Fruit fly (Drosophila melanogaster) whole organism, embryonic: ENCODE results near the gene lilli.

Source experiments
- Asciz ChIP-seq: fragments of 200-800 bp; sonication (Bioruptor generic); optimal IDR thresholded peaks from 2 replicates; lab custom pipeline; 2017; ENCODE audit warnings: missing biosample characterization, mild to moderate bottlenecking, missing genetic modification characterization, missing genetic modification reagents
- Atf3 ChIP-seq: fragments of 200-800 bp; sonication (Bioruptor generic); optimal IDR thresholded peaks from 3 replicates; lab custom pipeline; 2016; ENCODE audit warnings: missing biosample characterization, missing genetic modification characterization
- B-H1 ChIP-seq: fragments of 200-800 bp; sonication (Bioruptor generic); IDR thresholded peaks from 3 replicates; pipeline ENCODE4 v1.3.6; 2022; ENCODE audit warnings: missing biosample characterization, missing genetic modification characterization
- CG10267 ChIP-seq: fragments of 200-800 bp; sonication (Bioruptor generic); optimal IDR thresholded peaks from 2 replicates; lab custom pipeline; 2018; ENCODE audit warnings: missing biosample characterization, mild to moderate bottlenecking, missing genetic modification characterization, moderate library complexity
- CG10543 ChIP-seq: fragments of 200-800 bp; sonication (Bioruptor generic); optimal IDR thresholded peaks from 3 replicates; lab custom pipeline; 2017; ENCODE audit warnings: missing biosample characterization, mild to moderate bottlenecking, missing genetic modification characterization, moderate library complexity
- CG10565 ChIP-seq: fragments of 200-800 bp; sonication (Bioruptor generic); optimal IDR thresholded peaks from 3 replicates; lab custom pipeline; 2016; ENCODE audit warnings: missing biosample characterization, mild to moderate bottlenecking, missing genetic modification characterization
- CG11247 ChIP-seq: fragments of 200-800 bp; sonication (Bioruptor generic); IDR thresholded peaks from 2 replicates; pipeline ENCODE4 v1.3.6; 2022; ENCODE audit warnings: missing biosample characterization, missing genetic modification characterization
- CG1233 ChIP-seq: fragments of 200-800 bp; sonication (Bioruptor generic); optimal IDR thresholded peaks from 4 replicates; lab custom pipeline; 2018; ENCODE audit warnings: missing biosample characterization, mild to moderate bottlenecking, missing genetic modification characterization
- CG13123 ChIP-seq: fragments of 200-800 bp; sonication (Bioruptor generic); optimal IDR thresholded peaks from 2 replicates; lab custom pipeline; 2016; ENCODE audit warnings: missing biosample characterization, missing genetic modification characterization
- CG14014 ChIP-seq: fragments of 200-800 bp; sonication (Bioruptor generic); IDR thresholded peaks from 2 replicates; pipeline ENCODE4 v1.3.6; 2022; ENCODE audit warnings: missing biosample characterization, missing genetic modification characterization
- CG15011 ChIP-seq: fragments of 200-800 bp; sonication (Bioruptor generic); optimal IDR thresholded peaks from 3 replicates; lab custom pipeline; 2018; ENCODE audit warnings: missing biosample characterization, mild to moderate bottlenecking, missing genetic modification characterization
- CG16863 ChIP-seq: fragments of 200-800 bp; sonication (Bioruptor generic); optimal IDR thresholded peaks from 3 replicates; lab custom pipeline; 2016; ENCODE audit warnings: missing biosample characterization, missing genetic modification characterization
- CG17612 ChIP-seq: fragments of 200-800 bp; sonication (Bioruptor generic); IDR thresholded peaks from 2 replicates; pipeline ENCODE4 v1.3.6; 2022; ENCODE audit warnings: missing biosample characterization, missing genetic modification characterization
- CG17829 ChIP-seq: fragments of 200-800 bp; optimal IDR thresholded peaks from 2 replicates; lab custom pipeline; 2019; ENCODE audit warnings: missing biosample characterization, mild to moderate bottlenecking, missing genetic modification characterization, moderate library complexity
- CG18262 ChIP-seq: fragments of 200-800 bp; optimal IDR thresholded peaks from 3 replicates; lab custom pipeline; 2019; ENCODE audit warnings: missing biosample characterization, mild to moderate bottlenecking, missing genetic modification characterization, moderate library complexity
- CG2678 ChIP-seq: fragments of 200-800 bp; sonication (Bioruptor generic); optimal IDR thresholded peaks from 3 replicates; lab custom pipeline; 2019; ENCODE audit warnings: missing biosample characterization, mild to moderate bottlenecking, missing genetic modification characterization, moderate library complexity
- CG31224 ChIP-seq: fragments of 200-800 bp; sonication (Bioruptor generic); IDR thresholded peaks from 2 replicates; pipeline ENCODE4 v1.3.6; 2022; ENCODE audit warnings: missing biosample characterization, missing genetic modification characterization
- CG3163 ChIP-seq: fragments of 200-800 bp; sonication (Bioruptor generic); optimal IDR thresholded peaks from 3 replicates; lab custom pipeline; 2016; ENCODE audit warnings: missing biosample characterization, missing genetic modification characterization
- CG43689 ChIP-seq: fragments of 200-800 bp; sonication (Bioruptor generic); IDR thresholded peaks from 2 replicates; pipeline ENCODE4 v1.3.6; 2022; ENCODE audit warnings: missing biosample characterization, missing genetic modification characterization
- CG4730 ChIP-seq: fragments of 200-800 bp; sonication (Bioruptor generic); IDR thresholded peaks from 2 replicates; pipeline ENCODE4 v1.3.6; 2022; ENCODE audit warnings: missing biosample characterization, missing genetic modification characterization
- CG6689 ChIP-seq: fragments of 200-800 bp; sonication (Bioruptor generic); IDR thresholded peaks from 2 replicates; pipeline ENCODE4 v1.3.6; 2022; ENCODE audit warnings: missing biosample characterization, missing genetic modification characterization
- CG6765 ChIP-seq: fragments of 200-800 bp; sonication (Bioruptor generic); optimal IDR thresholded peaks from 3 replicates; lab custom pipeline; 2017; ENCODE audit warnings: missing biosample characterization, mild to moderate bottlenecking, missing genetic modification characterization
- CG7271 ChIP-seq: fragments of 200-800 bp; sonication (Bioruptor generic); optimal IDR thresholded peaks from 2 replicates; lab custom pipeline; 2018; ENCODE audit warnings: missing biosample characterization, mild to moderate bottlenecking, missing genetic modification characterization, moderate library complexity
- CG7928 ChIP-seq: fragments of 200-800 bp; sonication (Bioruptor generic); optimal IDR thresholded peaks from 2 replicates; lab custom pipeline; 2017; ENCODE audit warnings: missing biosample characterization, mild to moderate bottlenecking, missing genetic modification characterization
- CG7987 ChIP-seq: fragments of 200-800 bp; sonication (Bioruptor generic); optimal IDR thresholded peaks from 2 replicates; lab custom pipeline; 2018; ENCODE audit warnings: missing biosample characterization, mild to moderate bottlenecking, missing genetic modification characterization, moderate library complexity
- CG8388 ChIP-seq: fragments of 200-800 bp; sonication (Bioruptor generic); optimal IDR thresholded peaks from 2 replicates; lab custom pipeline; 2019; ENCODE audit warnings: missing biosample characterization, mild to moderate bottlenecking, missing genetic modification characterization, moderate library complexity
- CG8478 ChIP-seq: fragments of >200 bp; optimal IDR thresholded peaks from 2 replicates; lab custom pipeline; 2018
- D19A ChIP-seq: fragments of 200-800 bp; optimal IDR thresholded peaks from 3 replicates; lab custom pipeline; 2019; ENCODE audit warnings: missing biosample characterization, mild to moderate bottlenecking, missing genetic modification characterization, moderate library complexity
- Ets65A ChIP-seq: fragments of 200-800 bp; sonication (Bioruptor generic); peaks from one replicate; lab custom pipeline; 2016; ENCODE audit warnings: missing biosample characterization, missing genetic modification characterization
- HLHmδ ChIP-seq: fragments of 200-800 bp; sonication (Bioruptor generic); optimal IDR thresholded peaks from 2 replicates; lab custom pipeline; 2018; ENCODE audit warnings: missing biosample characterization, mild to moderate bottlenecking, missing genetic modification characterization, moderate library complexity
- Hr51 ChIP-seq, 2 experiments: fragments of 200-800 bp; sonication (Bioruptor generic); optimal IDR thresholded peaks; 2 replicates in 1 of 2; 3 replicates in 1 of 2; lab custom pipeline; 2016 to 2018; ENCODE audit warnings: missing biosample characterization in 2 of 2, missing genetic modification characterization in 2 of 2, mild to moderate bottlenecking in 1 of 2, moderate library complexity in 1 of 2
- Lim3 ChIP-seq: fragments of 200-800 bp; sonication (Bioruptor generic); IDR thresholded peaks from 2 replicates; pipeline ENCODE4 v1.3.6; 2022; ENCODE audit warnings: missing biosample characterization, missing genetic modification characterization
- Mrtf ChIP-seq: fragments of 200-800 bp; sonication (Bioruptor generic); IDR thresholded peaks from 3 replicates; pipeline ENCODE4 v1.3.6; 2022; ENCODE audit warnings: missing biosample characterization, missing genetic modification characterization
- NK7.1 ChIP-seq: fragments of 200-800 bp; sonication (Bioruptor generic); optimal IDR thresholded peaks from 3 replicates; lab custom pipeline; 2016; ENCODE audit warnings: missing biosample characterization, missing genetic modification characterization
- Ptx1 ChIP-seq: fragments of 200-800 bp; sonication (Bioruptor generic); IDR thresholded peaks from 2 replicates; pipeline ENCODE4 v1.3.6; 2022; ENCODE audit warnings: missing biosample characterization, missing genetic modification characterization
- Rx ChIP-seq: fragments of 200-800 bp; sonication (Bioruptor generic); IDR thresholded peaks from 2 replicates; pipeline ENCODE4 v1.3.6; 2022; ENCODE audit warnings: missing biosample characterization, missing genetic modification characterization
- Sry-δ ChIP-seq: fragments of 200-800 bp; sonication (Bioruptor generic); optimal IDR thresholded peaks from 2 replicates; lab custom pipeline; 2016; ENCODE audit warnings: missing biosample characterization, missing genetic modification characterization
- Taf1 ChIP-seq: fragments of 200-800 bp; sonication (Bioruptor generic); IDR thresholded peaks from 2 replicates; pipeline ENCODE4 v1.3.6; 2022; ENCODE audit warnings: missing biosample characterization, missing genetic modification characterization
- bcd ChIP-seq: fragments of 200-800 bp; sonication (Bioruptor generic); optimal IDR thresholded peaks from 2 replicates; lab custom pipeline; 2017; ENCODE audit warnings: missing biosample characterization, mild to moderate bottlenecking, missing genetic modification characterization
- ems ChIP-seq: fragments of 200-800 bp; sonication (Bioruptor generic); optimal IDR thresholded peaks from 3 replicates; lab custom pipeline; 2016; ENCODE audit warnings: missing biosample characterization, missing genetic modification characterization
- gem ChIP-seq: fragments of 200-800 bp; sonication (Bioruptor generic); optimal IDR thresholded peaks from 2 replicates; lab custom pipeline; 2019; ENCODE audit warnings: missing biosample characterization, mild to moderate bottlenecking, missing genetic modification characterization, moderate library complexity
- gt ChIP-seq: fragments of 200-800 bp; sonication (Bioruptor generic); IDR thresholded peaks from 2 replicates; pipeline ENCODE4 v1.3.6; 2022; ENCODE audit warnings: missing biosample characterization, missing genetic modification characterization
- kay ChIP-seq: fragments of 200-800 bp; sonication (Bioruptor generic); optimal IDR thresholded peaks from 2 replicates; lab custom pipeline; 2016; ENCODE audit warnings: missing biosample characterization, missing genetic modification characterization
- luna ChIP-seq: fragments of 200-800 bp; sonication (Bioruptor generic); optimal IDR thresholded peaks from 2 replicates; lab custom pipeline; 2016; ENCODE audit warnings: missing biosample characterization, missing genetic modification characterization
- prd ChIP-seq, 3 experiments: fragments of >200 bp in 2 of 3; fragments of 200-800 bp in 1 of 3; sonication (Bioruptor generic) in 1 of 3; optimal IDR thresholded peaks in 2 of 3; IDR thresholded peaks in 1 of 3; 2 replicates in 2 of 3; 3 replicates in 1 of 3; pipeline versions ENCODE4 v1.3.6 to Lab custom; 2017 to 2022; ENCODE audit warnings: missing biosample characterization in 1 of 3, missing genetic modification characterization in 1 of 3
- sens-2 ChIP-seq: fragments of 200-800 bp; sonication (Bioruptor generic); IDR thresholded peaks from 2 replicates; pipeline ENCODE4 v1.3.6; 2022; ENCODE audit warnings: missing biosample characterization, missing genetic modification characterization
- shn ChIP-seq: fragments of 200-800 bp; sonication (Bioruptor generic); optimal IDR thresholded peaks from 3 replicates; lab custom pipeline; 2016; ENCODE audit warnings: missing biosample characterization, missing genetic modification characterization
- tgo ChIP-seq: fragments of 200-800 bp; sonication (Bioruptor generic); IDR thresholded peaks from 3 replicates; pipeline ENCODE4 v1.3.6; 2022; ENCODE audit warnings: missing biosample characterization, missing genetic modification characterization
- unc-4 ChIP-seq: fragments of 200-800 bp; sonication (Bioruptor generic); IDR thresholded peaks from 2 replicates; pipeline ENCODE4 v1.3.6; 2022; ENCODE audit warnings: missing biosample characterization, missing genetic modification characterization; ENCODE audit not compliant: partially characterized antibody
- unpg ChIP-seq: fragments of 200-800 bp; sonication (Bioruptor generic); optimal IDR thresholded peaks from 3 replicates; lab custom pipeline; 2018; ENCODE audit warnings: missing biosample characterization, mild to moderate bottlenecking, missing genetic modification characterization, moderate library complexity
- z ChIP-seq: fragments of 200-800 bp; sonication (Bioruptor generic); IDR thresholded peaks from 3 replicates; pipeline ENCODE4 v1.3.6; 2022; ENCODE audit warnings: missing biosample characterization, missing genetic modification characterization

The lilli gene

DNA sequence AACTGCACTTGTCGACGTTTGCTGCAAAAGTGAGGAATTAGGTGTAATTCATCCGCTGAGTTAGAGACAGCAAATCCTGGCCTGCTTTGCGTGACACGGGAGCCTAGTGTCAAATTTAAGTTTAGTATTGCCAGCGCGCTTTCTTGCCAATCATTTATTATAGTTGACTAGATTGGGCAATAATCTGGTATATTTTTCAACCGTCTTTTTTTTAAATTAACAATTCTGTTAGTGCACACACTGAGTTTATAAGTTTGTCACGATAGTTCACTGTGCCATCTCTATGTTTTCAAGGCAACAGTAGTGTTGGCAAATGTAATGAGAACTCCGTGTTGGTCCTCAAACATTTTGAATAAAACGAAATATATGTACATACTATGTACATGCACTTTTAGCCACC, 91.1 kb downstream of the lilli start, which contains the start of the genes CG9641 and CG3165 (continued):
- TF ChIP-seq CG31224 (GFP tag; lab: Robert Waterston, UW) (peak; percentile 49; the same call in 1 of the 2 replicates), CG6765 (peak; percentile 47), D19A (tag; lab: Kevin White, UChicago) (no peak), CG16863 (GFP tag; lab: Kevin White, UChicago) (peak; percentile 88), CG4730 (GFP tag; lab: Robert Waterston, UW) (peak; percentile 69), prd (optimal IDR thresholded peaks at IDR 0.05; lab: Kevin White, UChicago) (no peak), prd (GFP tag; IDR thresholded peaks at IDR 0.05; lab: Robert Waterston, UW) (peak; percentile 90), Sry-δ (GFP tag; lab: Kevin White, UChicago) (peak; percentile 98), CG6689 (GFP tag; lab: Robert Waterston, UW) (peak; percentile 88), Lim3 (GFP tag; lab: Robert Waterston, UW) (peak; percentile 39; the same call in 1 of the 2 replicates), Ptx1 (GFP tag; lab: Robert Waterston, UW) (peak; percentile 87), gem (no peak), Mrtf (GFP tag; lab: Robert Waterston, UW) (peak; percentile 54; the same call in 1 of the 3 replicates), shn (GFP tag; lab: Kevin White, UChicago) (peak; percentile 86), Taf1 (GFP tag; lab: Robert Waterston, UW) (peak; percentile 58; the same call in 1 of the 2 replicates), CG14014 (GFP tag; lab: Robert Waterston, UW) (peak; percentile 87), CG7987 (peak; percentile 62), kay (peak; percentile 81), bcd (GFP tag; lab: Kevin White, UChicago) (peak; percentile 80), tgo (peak; percentile 75), unpg (GFP tag; lab: Kevin White, UChicago) (peak; percentile 79), NK7.1 (peak; percentile 66), CG7928 (GFP tag; lab: Kevin White, UChicago) (peak; percentile 39), unc-4 (GFP tag; lab: Robert Waterston, UW) (peak; percentile 97), sens-2 (GFP tag; lab: Robert Waterston, UW) (0 out of 2 replicates have a peak, but pooled peaks have one; percentile 37), CG11247 (GFP tag; lab: Robert Waterston, UW) (peak; percentile 80), B-H1 (GFP tag; lab: Robert Waterston, UW) (peak; percentile 62), CG13123 (GFP tag; lab: Kevin White, UChicago) (peak; percentile 78), CG7271 (tag; lab: Kevin White, UChicago) (peak; percentile 37), gt (GFP tag; lab: Robert Waterston, UW) (peak; percentile 55; the same call in 1 of the 2 replicates), CG43689 (GFP tag; lab: Robert Waterston, UW) (peak; percentile 52), z (GFP tag; lab: Robert Waterston, UW) (no peak), Asciz (GFP tag; lab: Kevin White, UChicago) (no peak), CG17829 (tag; lab: Kevin White, UChicago) (peak; percentile 90), luna (GFP tag; lab: Kevin White, UChicago) (peak; percentile 44), ems (GFP tag; lab: Kevin White, UChicago) (peak; percentile 90), Ets65A (GFP tag; lab: Kevin White, UChicago) (peak; percentile 98), Hr51 (GFP tag; optimal IDR thresholded peaks at IDR 0.05; lab: Kevin White, UChicago) (peak in 1 of 2 experiments; percentile 84), Atf3 (GFP tag; lab: Kevin White, UChicago) (peak; percentile 80), CG10565 (GFP tag; lab: Kevin White, UChicago) (peak; percentile 70), CG2678 (tag; lab: Kevin White, UChicago) (no peak), CG10267 (tag; lab: Kevin White, UChicago) (peak; percentile 99), CG15011 (no peak), HLHmδ (GFP tag; lab: Kevin White, UChicago) (no peak), CG3163 (GFP tag; lab: Kevin White, UChicago) (peak; percentile 77), CG18262 (tag; lab: Kevin White, UChicago) (peak; percentile 85), CG17612 (peak; percentile 69; the same call in 1 of the 2 replicates), Rx (GFP tag; lab: Robert Waterston, UW) (peak; percentile 66), CG10543 (peak; percentile 70), CG1233 (GFP tag; lab: Kevin White, UChicago) (peak; percentile 65), CG8388 (GFP tag; lab: Kevin White, UChicago) (peak; percentile 72), CG8478 (no peak)
